Worm (Caenorhabditis elegans): Measurements from ENCODE around the gene R03A10.5.

ce11 chrX:15423708-15424423 is 22.7 kb upstream of the R03A10.5 start:
- TF ChIP-seq him-1 (tag; optimal IDR thresholded peaks at IDR 0.05) (no peak), W03F9.2 (tag; optimal IDR thresholded peaks at IDR 0.05) (no peak)

Measured in whole organism, L4/young adult.